Worm (Caenorhabditis elegans) whole organism, mixed stage, embryonic: ENCODE results near the gene nstp-1.

Source experiments
- M03D4.4 ChIP-seq: sonication (generic microtip); optimal IDR thresholded peaks from 2 replicates; lab custom pipeline; 2017; ENCODE audit warnings: mild to moderate bottlenecking, missing genetic modification characterization, missing compliant biosample characterization
- bed-3 ChIP-seq: fragments of 200-800 bp; sonication (Bioruptor generic); optimal IDR thresholded peaks from 3 replicates; lab custom pipeline; 2018; ENCODE audit warnings: mild to moderate bottlenecking, missing genetic modification characterization, moderate library complexity, missing compliant biosample characterization
- blmp-1 ChIP-seq: fragments of 150-350 bp; optimal IDR thresholded peaks from 2 replicates; lab custom pipeline; 2014; ENCODE audit warnings: missing biosample characterization, missing genetic modification characterization
- ceh-83 ChIP-seq: fragments of 200-800 bp; sonication (Bioruptor generic); optimal IDR thresholded peaks from 2 replicates; lab custom pipeline; 2018; ENCODE audit warnings: mild to moderate bottlenecking, missing genetic modification characterization, missing compliant biosample characterization
- ces-1 ChIP-seq: fragments of 150-350 bp; optimal IDR thresholded peaks from 2 replicates; lab custom pipeline; 2014; ENCODE audit warnings: missing biosample characterization, missing genetic modification reagents, missing genetic modification characterization
- cnd-1 ChIP-seq: fragments of 200-800 bp; sonication (Bioruptor generic); optimal IDR thresholded peaks from 2 replicates; lab custom pipeline; 2018; ENCODE audit warnings: mild to moderate bottlenecking, missing genetic modification characterization, missing compliant biosample characterization
- elt-1 ChIP-seq: sonication (generic microtip); optimal IDR thresholded peaks from 2 replicates; lab custom pipeline; 2017; ENCODE audit warnings: missing genetic modification characterization, mild to moderate bottlenecking, missing compliant biosample characterization, antibody characterized with exemption, moderate library complexity, borderline replicate concordance; ENCODE audit not compliant: insufficient read depth
- elt-3 ChIP-seq: fragments of 150-350 bp; optimal IDR thresholded peaks from 2 replicates; lab custom pipeline; 2014; ENCODE audit warnings: missing biosample characterization, missing genetic modification characterization
- ham-2 ChIP-seq: fragments of 200-800 bp; sonication (Bioruptor generic); optimal IDR thresholded peaks from 2 replicates; lab custom pipeline; 2018; ENCODE audit warnings: mild to moderate bottlenecking, missing genetic modification characterization, missing compliant biosample characterization
- hlh-1 ChIP-seq: fragments of 150-350 bp; optimal IDR thresholded peaks from 2 replicates; lab custom pipeline; 2014; ENCODE audit warnings: missing biosample characterization, missing genetic modification reagents, missing genetic modification characterization
- lin-13 ChIP-seq: fragments of 150-350 bp; optimal IDR thresholded peaks from 2 replicates; lab custom pipeline; 2014; ENCODE audit warnings: missing biosample characterization, missing genetic modification characterization
- lin-32 ChIP-seq: fragments of 200-800 bp; sonication (Bioruptor generic); optimal IDR thresholded peaks from 2 replicates; lab custom pipeline; 2018; ENCODE audit warnings: mild to moderate bottlenecking, missing genetic modification characterization, missing compliant biosample characterization
- lsy-2 ChIP-seq: fragments of 150-350 bp; optimal IDR thresholded peaks from 2 replicates; lab custom pipeline; 2014; ENCODE audit warnings: missing biosample characterization, missing genetic modification characterization
- mep-1 ChIP-seq: fragments of 150-350 bp; optimal IDR thresholded peaks from 2 replicates; lab custom pipeline; 2017; ENCODE audit warnings: missing biosample characterization, missing genetic modification reagents, missing genetic modification characterization, inconsistent platforms
- mls-2 ChIP-seq: sonication (generic microtip); optimal IDR thresholded peaks from 2 replicates; lab custom pipeline; 2016; ENCODE audit warnings: mild to moderate bottlenecking, missing genetic modification characterization, moderate library complexity, missing compliant biosample characterization
- nhr-2 ChIP-seq: fragments of 150-350 bp; optimal IDR thresholded peaks from 2 replicates; lab custom pipeline; 2014; ENCODE audit warnings: missing biosample characterization, missing genetic modification characterization
- nhr-237 ChIP-seq: fragments of 150-350 bp; optimal IDR thresholded peaks from 2 replicates; lab custom pipeline; 2014; ENCODE audit warnings: missing biosample characterization, missing genetic modification characterization
- nhr-28 ChIP-seq: fragments of 150-350 bp; optimal IDR thresholded peaks from 2 replicates; lab custom pipeline; 2014; ENCODE audit warnings: missing biosample characterization, missing genetic modification characterization
- nhr-76 ChIP-seq: sonication (generic microtip); optimal IDR thresholded peaks from 2 replicates; lab custom pipeline; 2017; ENCODE audit warnings: missing biosample characterization, missing genetic modification characterization
- sem-2 ChIP-seq: fragments of 200-800 bp; sonication (Bioruptor generic); optimal IDR thresholded peaks from 2 replicates; lab custom pipeline; 2018; ENCODE audit warnings: mild to moderate bottlenecking, missing genetic modification characterization, missing compliant biosample characterization
- snpc-4 ChIP-seq: fragments of 150-350 bp; optimal IDR thresholded peaks from 2 replicates; lab custom pipeline; 2014; ENCODE audit warnings: missing biosample characterization, missing genetic modification characterization
- sptf-1 ChIP-seq: sonication (generic microtip); optimal IDR thresholded peaks from 2 replicates; lab custom pipeline; 2017; ENCODE audit warnings: mild to moderate bottlenecking, missing genetic modification characterization, moderate library complexity, missing compliant biosample characterization
- tbx-8 ChIP-seq: fragments of 200-800 bp; sonication (Bioruptor generic); optimal IDR thresholded peaks from 2 replicates; lab custom pipeline; 2018; ENCODE audit warnings: mild to moderate bottlenecking, missing genetic modification characterization, moderate library complexity, missing compliant biosample characterization
- unc-120 ChIP-seq: sonication (generic microtip); optimal IDR thresholded peaks from 2 replicates; lab custom pipeline; 2017; ENCODE audit warnings: missing genetic modification characterization, missing compliant biosample characterization; ENCODE audit not compliant: poor library complexity, severe bottlenecking
- unc-39 ChIP-seq: fragments of 150-350 bp; optimal IDR thresholded peaks from 2 replicates; lab custom pipeline; 2014; ENCODE audit warnings: missing biosample characterization, missing genetic modification characterization
- unc-62 ChIP-seq: fragments of 150-350 bp; optimal IDR thresholded peaks from 2 replicates; lab custom pipeline; 2014; ENCODE audit warnings: missing biosample characterization, missing genetic modification reagents, missing genetic modification characterization
- zip-8 ChIP-seq: fragments of 150-350 bp; optimal IDR thresholded peaks from 2 replicates; lab custom pipeline; 2014; ENCODE audit warnings: missing biosample characterization, missing genetic modification characterization
- ztf-11 ChIP-seq: fragments of 150-350 bp; optimal IDR thresholded peaks from 2 replicates; lab custom pipeline; 2014; ENCODE audit warnings: missing biosample characterization, missing genetic modification characterization

nstp-1 gene

DNA sequence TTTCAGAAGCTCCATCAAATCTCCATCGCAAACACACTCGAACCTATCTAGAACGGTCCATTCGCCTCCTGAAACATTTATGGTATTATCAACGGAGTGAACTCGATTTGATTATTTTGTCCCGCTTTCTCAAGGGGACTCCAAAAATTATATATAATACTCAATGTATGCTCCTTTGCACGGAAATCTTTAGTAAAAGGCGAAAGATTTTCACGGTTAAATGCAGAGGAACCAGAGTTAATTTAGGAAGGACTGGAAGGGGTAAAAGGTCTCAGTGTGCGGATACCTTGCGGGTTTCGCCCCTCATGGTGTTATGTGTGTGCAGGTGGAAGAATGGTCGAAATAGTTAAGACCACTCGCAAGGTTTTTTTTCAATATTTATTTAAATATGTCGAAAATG is 16.5 kb downstream of the nstp-1 start:
- TF ChIP-seq zip-8 (tag; lab: Kevin White, UChicago): no peak
- TF ChIP-seq nhr-237: no peak
- no peak for TF ChIP-seq sptf-1 (tag; lab: Kevin White, UChicago)
- TF ChIP-seq ces-1: no peak
- TF ChIP-seq cnd-1 (tag; lab: Kevin White, UChicago): no peak
- TF ChIP-seq ceh-83 (GFP tag; lab: Kevin White, UChicago): no peak
- TF ChIP-seq mep-1 (tag; lab: Kevin White, UChicago): no peak
- TF ChIP-seq elt-3 (tag; lab: Kevin White, UChicago): no peak
- TF ChIP-seq unc-39 (tag; lab: Kevin White, UChicago): no peak
- no peak for TF ChIP-seq lin-32
- TF ChIP-seq lsy-2 (tag; lab: Kevin White, UChicago): no peak
- no peak for TF ChIP-seq nhr-2 (tag; lab: Kevin White, UChicago)
- no peak for TF ChIP-seq nhr-76 (tag; lab: Kevin White, UChicago)
- no peak for TF ChIP-seq sem-2 (GFP tag; lab: Kevin White, UChicago)

DNA sequence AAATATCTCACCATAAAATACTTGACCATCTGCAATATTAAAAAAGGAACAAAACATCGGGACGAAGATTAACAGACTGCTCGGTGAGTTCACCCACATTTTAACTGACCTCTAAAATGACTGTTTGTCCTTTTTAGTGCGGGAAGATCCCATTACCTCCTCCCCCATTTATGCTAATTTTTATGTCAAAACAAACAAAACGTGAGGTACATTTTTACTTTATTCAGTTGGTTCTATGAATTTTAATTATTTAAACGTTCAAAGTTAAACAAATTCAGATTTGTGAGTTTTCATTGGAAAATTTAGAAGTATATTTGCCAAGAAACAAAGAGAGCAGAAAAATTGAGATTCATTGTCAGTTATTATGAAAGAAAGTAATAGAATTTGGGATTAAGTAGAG is 18.0 kb downstream of the nstp-1 start, which contains the start of gene C53D6.8:
C53D6.8 (minus strand) TSS at position 101 of the 400 bp plus-strand sequence.
- TF ChIP-seq nhr-76 (tag; lab: Kevin White, UChicago) (no peak), elt-3 (tag; lab: Kevin White, UChicago) (no peak), ceh-83 (GFP tag; lab: Kevin White, UChicago) (no peak), blmp-1 (tag; lab: Kevin White, UChicago) (no peak), sptf-1 (tag; lab: Kevin White, UChicago) (no peak), M03D4.4 (tag; lab: Kevin White, UChicago) (no peak), nhr-237 (no peak), unc-39 (tag; lab: Kevin White, UChicago) (no peak), lsy-2 (tag; lab: Kevin White, UChicago) (no peak), ham-2 (GFP tag; lab: Kevin White, UChicago) (no peak), tbx-8 (GFP tag; lab: Kevin White, UChicago) (no peak), bed-3 (GFP tag; lab: Kevin White, UChicago) (no peak), snpc-4 (tag; lab: Kevin White, UChicago) (no peak), elt-1 (tag; lab: Kevin White, UChicago) (no peak), nhr-28 (tag; lab: Kevin White, UChicago) (no peak)

DNA sequence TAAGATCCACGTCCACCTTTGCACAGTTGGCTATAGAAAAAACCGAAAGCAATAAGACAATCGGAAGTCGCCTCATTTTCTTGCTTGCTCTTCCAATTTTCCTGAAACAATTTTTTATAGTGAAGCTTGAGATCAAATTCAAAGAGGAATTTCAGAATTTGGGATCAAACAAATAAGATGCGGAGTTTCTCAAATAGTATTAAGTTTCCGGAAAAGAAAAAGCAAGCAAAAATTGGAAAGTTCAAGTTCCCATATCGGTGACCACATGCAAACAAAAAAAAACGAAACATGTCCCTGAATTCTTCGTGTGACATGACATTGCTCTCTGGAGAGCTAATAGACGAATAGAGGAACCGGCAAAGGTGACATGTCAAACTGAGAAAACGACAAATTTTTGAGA is 20.6 kb downstream of the nstp-1 start, which contains the start of gene unc-129:
unc-129 (minus strand) TSS at position 101 of the 400 bp plus-strand sequence.
- TF ChIP-seq nhr-76 (tag; lab: Kevin White, UChicago) (no peak), unc-120 (no peak), lin-13 (no peak), ztf-11 (tag; lab: Kevin White, UChicago) (no peak), cnd-1 (tag; lab: Kevin White, UChicago) (no peak), lin-32 (no peak), mls-2 (tag; lab: Kevin White, UChicago) (no peak), nhr-237 (no peak), bed-3 (GFP tag; lab: Kevin White, UChicago) (no peak), lsy-2 (tag; lab: Kevin White, UChicago) (no peak)
- TF ChIP-seq, all 35 proteins: peak for 0

- TF ChIP-seq ceh-83 (GFP tag; lab: Kevin White, UChicago) (no peak), hlh-1 (peak; percentile 74), unc-62 (GFP tag; lab: Kevin White, UChicago) (peak; percentile 72)
- TF ChIP-seq, all 35 proteins: peak for 2
Observed at ce11 chrIV:9007947-9008346, 23.3 kb downstream of the nstp-1 start.

- TF ChIP-seq lin-13: no peak
- TF ChIP-seq, all 35 proteins: peak for 0
Observed at ce11 chrIV:9010257-9010656, 25.6 kb downstream of the nstp-1 start, which contains the start of gene C53D6.11. C53D6.11 (plus strand) TSS chrIV:9010584.

ce11 chrIV:9016477-9016876 is 31.8 kb downstream of the nstp-1 start, which contains the start of gene acc-2:
acc-2 (plus strand) TSS chrIV:9016777.
- TF ChIP-seq nhr-237 (no peak), mep-1 (tag; lab: Kevin White, UChicago) (no peak), unc-120 (no peak), hlh-1 (no peak), lin-13 (no peak), lsy-2 (tag; lab: Kevin White, UChicago) (no peak), ztf-11 (tag; lab: Kevin White, UChicago) (no peak), unc-39 (tag; lab: Kevin White, UChicago) (no peak)
